Fruit fly (Drosophila melanogaster) whole organism, prepupa: Measurements from ENCODE around the gene CG13124.

Experiments used
- Blimp-1 ChIP-seq: fragments of 200-800 bp; sonication (Bioruptor generic); optimal IDR thresholded peaks from 3 replicates; lab custom pipeline; 2017; ENCODE audit warnings: missing biosample characterization, missing genetic modification characterization, mild to moderate bottlenecking, moderate library complexity, missing genetic modification reagents
- CG10631 ChIP-seq: fragments of 200-800 bp; sonication (Bioruptor generic); optimal IDR thresholded peaks from 2 replicates; lab custom pipeline; 2016; ENCODE audit warnings: missing biosample characterization, missing genetic modification characterization
- CG10669 ChIP-seq: fragments of 200-800 bp; sonication (Bioruptor generic); optimal IDR thresholded peaks from 3 replicates; lab custom pipeline; 2018; ENCODE audit warnings: missing biosample characterization, mild to moderate bottlenecking, missing genetic modification characterization, moderate library complexity
- CG11294 ChIP-seq: fragments of 200-800 bp; sonication (Bioruptor generic); IDR thresholded peaks from 2 replicates; pipeline ENCODE4 v1.3.6; 2022; ENCODE audit warnings: missing biosample characterization, missing genetic modification characterization
- CG11762 ChIP-seq: fragments of 200-800 bp; sonication (Bioruptor generic); optimal IDR thresholded peaks from 3 replicates; lab custom pipeline; 2016; ENCODE audit warnings: missing biosample characterization, missing genetic modification characterization; ENCODE audit not compliant: insufficient read depth
- CG11902 ChIP-seq: fragments of 200-800 bp; sonication (Bioruptor generic); optimal IDR thresholded peaks from 3 replicates; lab custom pipeline; 2016; ENCODE audit warnings: missing biosample characterization, missing genetic modification characterization
- CG1621 ChIP-seq: fragments of 200-800 bp; sonication (Bioruptor generic); optimal IDR thresholded peaks from 3 replicates; lab custom pipeline; 2018; ENCODE audit warnings: missing biosample characterization, mild to moderate bottlenecking, missing genetic modification characterization
- CG3032 ChIP-seq: fragments of 200-800 bp; optimal IDR thresholded peaks from 2 replicates; lab custom pipeline; 2019; ENCODE audit warnings: missing biosample characterization, mild to moderate bottlenecking, missing genetic modification characterization, moderate library complexity
- CG31627 ChIP-seq: fragments of 200-800 bp; sonication (Bioruptor generic); optimal IDR thresholded peaks from 3 replicates; lab custom pipeline; 2016; ENCODE audit warnings: missing biosample characterization, missing genetic modification characterization
- CG32006 ChIP-seq: fragments of 200-800 bp; sonication (Bioruptor generic); optimal IDR thresholded peaks from 3 replicates; lab custom pipeline; 2017; ENCODE audit warnings: missing biosample characterization, mild to moderate bottlenecking, missing genetic modification characterization
- CG3919 ChIP-seq: fragments of 200-800 bp; sonication (Bioruptor generic); optimal IDR thresholded peaks from 3 replicates; lab custom pipeline; 2016; ENCODE audit warnings: missing biosample characterization, missing genetic modification characterization
- CG4318 ChIP-seq: fragments of 200-800 bp; sonication (Bioruptor generic); optimal IDR thresholded peaks from 3 replicates; lab custom pipeline; 2017; ENCODE audit warnings: missing biosample characterization, mild to moderate bottlenecking, missing genetic modification characterization
- CG6163 ChIP-seq: fragments of 200-800 bp; sonication (Bioruptor generic); IDR thresholded peaks from 3 replicates; pipeline ENCODE4 v1.3.6; 2022; ENCODE audit warnings: missing biosample characterization, missing genetic modification characterization
- CG6276 ChIP-seq: fragments of 200-800 bp; sonication (Bioruptor generic); optimal IDR thresholded peaks from 2 replicates; lab custom pipeline; 2017; ENCODE audit warnings: missing biosample characterization, mild to moderate bottlenecking, missing genetic modification characterization
- CG6792 ChIP-seq: fragments of 200-800 bp; sonication (Bioruptor generic); optimal IDR thresholded peaks from 3 replicates; lab custom pipeline; 2016; ENCODE audit warnings: missing biosample characterization, missing genetic modification characterization
- CG6808 ChIP-seq: fragments of 200-800 bp; sonication (Bioruptor generic); optimal IDR thresholded peaks from 3 replicates; lab custom pipeline; 2017; ENCODE audit warnings: missing biosample characterization, missing genetic modification characterization, mild to moderate bottlenecking, moderate library complexity, missing genetic modification reagents
- CG7368 ChIP-seq: fragments of 200-800 bp; sonication (Bioruptor generic); optimal IDR thresholded peaks from 3 replicates; lab custom pipeline; 2016; ENCODE audit warnings: missing biosample characterization, missing genetic modification characterization
- CG8119 ChIP-seq: fragments of 200-800 bp; sonication (Bioruptor generic); IDR thresholded peaks from 3 replicates; pipeline ENCODE4 v1.3.6; 2022; ENCODE audit warnings: missing biosample characterization, missing genetic modification characterization
- CG8319 ChIP-seq: fragments of 200-800 bp; sonication (Bioruptor generic); optimal IDR thresholded peaks from 3 replicates; lab custom pipeline; 2016; ENCODE audit warnings: missing biosample characterization, missing genetic modification characterization
- CG8632 ChIP-seq: fragments of 200-800 bp; sonication (Bioruptor generic); optimal IDR thresholded peaks from 3 replicates; lab custom pipeline; 2016; ENCODE audit warnings: missing biosample characterization, missing genetic modification characterization
- Eip75B ChIP-seq: fragments of 200-800 bp; sonication (Bioruptor generic); optimal IDR thresholded peaks from 3 replicates; lab custom pipeline; 2016; ENCODE audit warnings: missing biosample characterization, missing genetic modification characterization
- Eip78C ChIP-seq: fragments of 200-800 bp; sonication (Bioruptor generic); peaks from one replicate; lab custom pipeline; 2016; ENCODE audit warnings: missing biosample characterization, missing genetic modification characterization
- Ets21C ChIP-seq: fragments of 200-800 bp; sonication (Bioruptor generic); optimal IDR thresholded peaks from 3 replicates; lab custom pipeline; 2016; ENCODE audit warnings: missing biosample characterization, missing genetic modification characterization
- Ets96B ChIP-seq: fragments of 200-800 bp; optimal IDR thresholded peaks from 2 replicates; lab custom pipeline; 2019; ENCODE audit warnings: missing biosample characterization, mild to moderate bottlenecking, missing genetic modification characterization, moderate library complexity
- Gug ChIP-seq: fragments of 200-800 bp; sonication (Bioruptor generic); IDR thresholded peaks from 2 replicates; pipeline ENCODE4 v1.3.6; 2022; ENCODE audit warnings: missing biosample characterization, missing genetic modification characterization
- Hr38 ChIP-seq: sonication (Bioruptor generic); optimal IDR thresholded peaks from 2 replicates; lab custom pipeline; 2016; ENCODE audit warnings: missing biosample characterization, missing genetic modification characterization
- Hr39 ChIP-seq: fragments of 200-800 bp; sonication (Bioruptor generic); optimal IDR thresholded peaks from 2 replicates; lab custom pipeline; 2016; ENCODE audit warnings: missing biosample characterization, missing genetic modification characterization
- Hr4 ChIP-seq: fragments of 200-800 bp; sonication (Bioruptor generic); optimal IDR thresholded peaks from 3 replicates; lab custom pipeline; 2016; ENCODE audit warnings: missing biosample characterization, missing genetic modification characterization
- Lpt ChIP-seq: fragments of 200-800 bp; sonication (Bioruptor generic); optimal IDR thresholded peaks from 3 replicates; lab custom pipeline; 2016; ENCODE audit warnings: missing biosample characterization, missing genetic modification characterization
- Met ChIP-seq: fragments of 200-800 bp; sonication (Bioruptor generic); optimal IDR thresholded peaks from 3 replicates; lab custom pipeline; 2016; ENCODE audit warnings: missing biosample characterization, missing genetic modification characterization
- OdsH ChIP-seq: fragments of 200-800 bp; sonication (Bioruptor generic); optimal IDR thresholded peaks from 3 replicates; lab custom pipeline; 2016; ENCODE audit warnings: missing biosample characterization, missing genetic modification characterization
- Smox ChIP-seq: fragments of 200-800 bp; sonication (Bioruptor generic); optimal IDR thresholded peaks from 3 replicates; lab custom pipeline; 2016; ENCODE audit warnings: missing biosample characterization, missing genetic modification characterization
- Sox102F ChIP-seq: fragments of 200-800 bp; sonication (Bioruptor generic); optimal IDR thresholded peaks from 2 replicates; lab custom pipeline; 2016; ENCODE audit warnings: missing biosample characterization, mild to moderate bottlenecking, missing genetic modification characterization
- Sox14 ChIP-seq: fragments of 200-800 bp; sonication (Bioruptor generic); optimal IDR thresholded peaks from 3 replicates; lab custom pipeline; 2016; ENCODE audit warnings: missing biosample characterization, missing genetic modification characterization
- Sox15 ChIP-seq: fragments of 200-800 bp; sonication (Bioruptor generic); optimal IDR thresholded peaks from 3 replicates; lab custom pipeline; 2016; ENCODE audit warnings: missing biosample characterization, missing genetic modification characterization
- achi ChIP-seq: fragments of 200-800 bp; sonication (Bioruptor generic); optimal IDR thresholded peaks from 3 replicates; lab custom pipeline; 2016; ENCODE audit warnings: missing biosample characterization, missing genetic modification characterization
- acj6 ChIP-seq: fragments of 200-800 bp; sonication (Bioruptor generic); optimal IDR thresholded peaks from 3 replicates; lab custom pipeline; 2016; ENCODE audit warnings: missing biosample characterization, missing genetic modification characterization
- dac ChIP-seq: fragments of 200-800 bp; sonication (Bioruptor generic); optimal IDR thresholded peaks from 2 replicates; lab custom pipeline; 2017; ENCODE audit warnings: missing biosample characterization, mild to moderate bottlenecking, missing genetic modification characterization
- dsx ChIP-seq: fragments of 200-800 bp; optimal IDR thresholded peaks from 3 replicates; lab custom pipeline; 2019; ENCODE audit warnings: missing biosample characterization, mild to moderate bottlenecking, missing genetic modification characterization, moderate library complexity; ENCODE audit not compliant: poor library complexity, severe bottlenecking
- eg ChIP-seq: fragments of 200-800 bp; sonication (Bioruptor generic); IDR thresholded peaks from 3 replicates; pipeline ENCODE4 v1.3.6; 2022; ENCODE audit warnings: missing biosample characterization, missing genetic modification characterization
- esn ChIP-seq: fragments of 200-800 bp; sonication (Bioruptor generic); optimal IDR thresholded peaks from 2 replicates; lab custom pipeline; 2016; ENCODE audit warnings: missing biosample characterization, mild to moderate bottlenecking, missing genetic modification characterization, moderate library complexity
- fd59A ChIP-seq: fragments of 200-800 bp; sonication (Bioruptor generic); optimal IDR thresholded peaks from 2 replicates; lab custom pipeline; 2017; ENCODE audit warnings: missing biosample characterization, mild to moderate bottlenecking, missing genetic modification characterization, missing genetic modification reagents
- fd85E ChIP-seq: fragments of 200-800 bp; sonication (Bioruptor generic); optimal IDR thresholded peaks from 3 replicates; lab custom pipeline; 2016; ENCODE audit warnings: missing biosample characterization, missing genetic modification characterization
- lz ChIP-seq: fragments of 200-800 bp; sonication (Bioruptor generic); optimal IDR thresholded peaks from 3 replicates; lab custom pipeline; 2016; ENCODE audit warnings: missing biosample characterization, missing genetic modification characterization
- net ChIP-seq: fragments of 200-800 bp; sonication (Bioruptor generic); optimal IDR thresholded peaks from 3 replicates; lab custom pipeline; 2016; ENCODE audit warnings: missing biosample characterization, missing genetic modification characterization
- pdm3 ChIP-seq: fragments of 200-800 bp; sonication (Bioruptor generic); optimal IDR thresholded peaks from 3 replicates; lab custom pipeline; 2016; ENCODE audit warnings: missing biosample characterization, missing genetic modification characterization
- salr ChIP-seq, 2 experiments: fragments of 200-800 bp; sonication (Bioruptor generic); optimal IDR thresholded peaks; 3 replicates each; lab custom pipeline; 2016 to 2018; ENCODE audit warnings: missing biosample characterization in 2 of 2, missing genetic modification characterization in 2 of 2, mild to moderate bottlenecking in 1 of 2
- spab ChIP-seq: fragments of 200-800 bp; sonication (Bioruptor generic); optimal IDR thresholded peaks from 2 replicates; lab custom pipeline; 2017; ENCODE audit warnings: missing biosample characterization, mild to moderate bottlenecking, missing genetic modification characterization, missing genetic modification reagents
- ss ChIP-seq, 2 experiments: fragments of 200-800 bp; sonication (Bioruptor generic); optimal IDR thresholded peaks; 2 replicates in 1 of 2; 3 replicates in 1 of 2; lab custom pipeline; 2017 to 2018; ENCODE audit warnings: mild to moderate bottlenecking in 2 of 2, missing biosample characterization in 2 of 2, missing genetic modification characterization in 2 of 2, moderate library complexity in 1 of 2
- svp ChIP-seq: fragments of 200-800 bp; sonication (Bioruptor generic); peaks from one replicate; lab custom pipeline; 2016; ENCODE audit warnings: missing biosample characterization, missing genetic modification characterization
- topi ChIP-seq: fragments of 200-800 bp; sonication (Bioruptor generic); optimal IDR thresholded peaks from 3 replicates; lab custom pipeline; 2016; ENCODE audit warnings: missing biosample characterization, missing genetic modification characterization
- vri ChIP-seq: fragments of 200-800 bp; sonication (Bioruptor generic); optimal IDR thresholded peaks from 3 replicates; lab custom pipeline; 2016; ENCODE audit warnings: missing biosample characterization, mild to moderate bottlenecking, missing genetic modification characterization

The CG13124 gene

dm6 chr2L:9908468-9908967 is at the start of gene CG13124:
CG13124 (minus strand) TSS chr2L:9908633.
- TF ChIP-seq dac (GFP tag; lab: Kevin White, UChicago): no peak
- no peak for TF ChIP-seq Eip75B (GFP tag; lab: Kevin White, UChicago)
- TF ChIP-seq spab: no peak
- peak; percentile 7 for TF ChIP-seq topi (GFP tag; lab: Kevin White, UChicago)
- TF ChIP-seq Hr39 (GFP tag; lab: Kevin White, UChicago): no peak
- peak; percentile 28 for TF ChIP-seq achi (GFP tag; lab: Kevin White, UChicago)
- no peak for TF ChIP-seq fd59A (GFP tag; lab: Kevin White, UChicago)
- peak; percentile 72 for TF ChIP-seq Eip78C (GFP tag; lab: Kevin White, UChicago)
- no peak for TF ChIP-seq dsx
- TF ChIP-seq CG31627 (GFP tag; lab: Kevin White, UChicago): no peak
- TF ChIP-seq CG3032 (tag; lab: Kevin White, UChicago): no peak
- peak; percentile 6 for TF ChIP-seq pdm3
- no peak for TF ChIP-seq CG8319 (GFP tag; lab: Kevin White, UChicago)
- no peak for TF ChIP-seq svp (GFP tag; lab: Kevin White, UChicago)
- TF ChIP-seq CG32006 (GFP tag; lab: Kevin White, UChicago): no peak
- no peak for TF ChIP-seq lz
- no peak for TF ChIP-seq CG11762 (GFP tag; lab: Kevin White, UChicago)
- TF ChIP-seq Lpt (GFP tag; lab: Kevin White, UChicago): no peak
- TF ChIP-seq net (GFP tag; lab: Kevin White, UChicago): peak; percentile 37
- no peak for TF ChIP-seq CG1621
- TF ChIP-seq OdsH (GFP tag; lab: Kevin White, UChicago): peak; percentile 21
- peak; percentile 9 for TF ChIP-seq acj6 (GFP tag; lab: Kevin White, UChicago)
- peak; percentile 71; the same call in 2 of the 3 replicates for TF ChIP-seq eg (GFP tag; lab: Robert Waterston, UW)
- no peak for TF ChIP-seq Met
- TF ChIP-seq CG7368: no peak
- no peak for TF ChIP-seq fd85E
- TF ChIP-seq esn: peak; percentile 33
- peak; percentile 20 to 29 for TF ChIP-seq ss (GFP tag; optimal IDR thresholded peaks at IDR 0.05; lab: Kevin White, UChicago)
- TF ChIP-seq Blimp-1 (GFP tag; lab: Kevin White, UChicago): no peak
- peak; percentile 25; the same call in 1 of the 3 replicates for TF ChIP-seq CG8119 (GFP tag; lab: Robert Waterston, UW)
- TF ChIP-seq Sox15 (GFP tag; lab: Kevin White, UChicago): no peak
- peak; percentile 8 for TF ChIP-seq Sox14
- no peak for TF ChIP-seq Smox (GFP tag; lab: Kevin White, UChicago)
- peak; percentile 19 for TF ChIP-seq CG6276 (GFP tag; lab: Kevin White, UChicago)
- no peak for TF ChIP-seq CG11294 (GFP tag; lab: Robert Waterston, UW)
- no peak for TF ChIP-seq CG11902 (GFP tag; lab: Kevin White, UChicago)
- TF ChIP-seq Ets96B (tag; lab: Kevin White, UChicago): no peak
- no peak for TF ChIP-seq Ets21C
- peak; percentile 13 for TF ChIP-seq Sox102F
- TF ChIP-seq Hr38 (GFP tag; lab: Kevin White, UChicago): no peak
- no peak for TF ChIP-seq CG6792
- peak; percentile 46 for TF ChIP-seq Hr4 (GFP tag; lab: Kevin White, UChicago)
- TF ChIP-seq CG6808 (GFP tag; lab: Kevin White, UChicago): peak; percentile 7
- no peak for TF ChIP-seq salr (GFP tag; optimal IDR thresholded peaks at IDR 0.05; lab: Kevin White, UChicago)
- no peak for TF ChIP-seq CG4318
- no peak for TF ChIP-seq CG10669 (GFP tag; lab: Kevin White, UChicago)
- peak; percentile 32 for TF ChIP-seq CG3919 (GFP tag; lab: Kevin White, UChicago)
- TF ChIP-seq Gug (GFP tag; lab: Robert Waterston, UW): no peak
- no peak for TF ChIP-seq CG8632 (GFP tag; lab: Kevin White, UChicago)
- peak; percentile 60 for TF ChIP-seq vri (GFP tag; lab: Kevin White, UChicago)
- no peak for TF ChIP-seq CG10631 (GFP tag; lab: Kevin White, UChicago)
- 0 out of 3 replicates have a peak, but pooled peaks have one; percentile 39 for TF ChIP-seq CG6163
